Fruit fly (Drosophila melanogaster) whole organism, wandering third instar larva: ENCODE results near the gene CG12236.

Experiments used
- Abd-B ChIP-seq: fragments of >200 bp; optimal IDR thresholded peaks from 2 replicates; lab custom pipeline; 2017; ENCODE audit warnings: missing biosample characterization, missing genetic modification characterization
- CG32264 ChIP-seq: fragments of 200-800 bp; sonication (Bioruptor generic); optimal IDR thresholded peaks from 2 replicates; lab custom pipeline; 2016; ENCODE audit warnings: missing biosample characterization, missing genetic modification characterization
- CG9705 ChIP-seq: fragments of 200-800 bp; sonication (Bioruptor generic); optimal IDR thresholded peaks from 2 replicates; lab custom pipeline; 2018; ENCODE audit warnings: missing biosample characterization, mild to moderate bottlenecking, missing genetic modification characterization
- CrebA ChIP-seq: fragments of 200-800 bp; sonication (Bioruptor generic); optimal IDR thresholded peaks from 2 replicates; lab custom pipeline; 2016; ENCODE audit warnings: missing biosample characterization, mild to moderate bottlenecking, missing genetic modification characterization, borderline replicate concordance
- Dfd ChIP-seq: fragments of >200 bp; optimal IDR thresholded peaks from 2 replicates; lab custom pipeline; 2017; ENCODE audit warnings: missing biosample characterization, missing genetic modification characterization
- Dif ChIP-seq: fragments of 200-275, 200-300 bp; sonication (Bioruptor generic); optimal IDR thresholded peaks from 2 replicates; lab custom pipeline; 2018; ENCODE audit warnings: missing biosample characterization, missing genetic modification characterization; ENCODE audit not compliant: partially characterized antibody
- GATAd ChIP-seq: sonication (Bioruptor generic); optimal IDR thresholded peaks from 2 replicates; lab custom pipeline; 2016; ENCODE audit warnings: missing biosample characterization, missing genetic modification characterization
- HLH106 ChIP-seq: fragments of 200-800 bp; optimal IDR thresholded peaks from 3 replicates; lab custom pipeline; 2019; ENCODE audit warnings: missing biosample characterization, mild to moderate bottlenecking, missing genetic modification characterization, moderate library complexity
- Hnf4 ChIP-seq: fragments of 200-800 bp; sonication (Bioruptor generic); optimal IDR thresholded peaks from 2 replicates; lab custom pipeline; 2016; ENCODE audit warnings: missing biosample characterization, mild to moderate bottlenecking, missing genetic modification characterization
- Hr78 ChIP-seq: fragments of >200 bp; optimal IDR thresholded peaks from 2 replicates; lab custom pipeline; 2017; ENCODE audit warnings: missing biosample characterization, missing genetic modification characterization
- Hr83 ChIP-seq: fragments of 200-300 bp; sonication (Bioruptor generic); optimal IDR thresholded peaks from 2 replicates; lab custom pipeline; 2016; ENCODE audit warnings: missing biosample characterization, mild to moderate bottlenecking, missing genetic modification characterization, moderate library complexity; ENCODE audit not compliant: poor library complexity, severe bottlenecking
- Jra ChIP-seq: sonication (Bioruptor generic); optimal IDR thresholded peaks from 2 replicates; lab custom pipeline; 2016; ENCODE audit warnings: missing biosample characterization, missing genetic modification characterization
- Mio ChIP-seq: sonication (Bioruptor generic); optimal IDR thresholded peaks from 2 replicates; lab custom pipeline; 2016; ENCODE audit warnings: missing biosample characterization, missing genetic modification characterization
- Myc ChIP-seq: fragments of >200 bp; optimal IDR thresholded peaks from 2 replicates; lab custom pipeline; 2017
- N ChIP-seq: fragments of >200 bp; optimal IDR thresholded peaks from 2 replicates; lab custom pipeline; 2018; ENCODE audit warnings: missing biosample characterization, missing external identifiers, missing genetic modification characterization
- OdsH ChIP-seq: fragments of 200-800 bp; sonication (Bioruptor generic); optimal IDR thresholded peaks from 2 replicates; lab custom pipeline; 2016; ENCODE audit warnings: missing biosample characterization, mild to moderate bottlenecking, missing genetic modification characterization
- Rel ChIP-seq, 2 experiments: fragments of 200-800 bp; sonication (Bioruptor generic) in 1 of 2; optimal IDR thresholded peaks; 2 replicates in 1 of 2; 3 replicates in 1 of 2; lab custom pipeline; 2016 to 2019; ENCODE audit warnings: mild to moderate bottlenecking in 2 of 2, missing biosample characterization in 2 of 2, missing genetic modification characterization in 2 of 2, moderate library complexity in 1 of 2
- Sp1 ChIP-seq: fragments of 200-800 bp; sonication (Bioruptor generic); optimal IDR thresholded peaks from 3 replicates; lab custom pipeline; 2019; ENCODE audit warnings: missing biosample characterization, mild to moderate bottlenecking, missing genetic modification characterization, moderate library complexity
- Vsx2 ChIP-seq: fragments of 200-300, 225-300 bp; sonication (Bioruptor generic); optimal IDR thresholded peaks from 2 replicates; lab custom pipeline; 2018; ENCODE audit warnings: missing biosample characterization, missing genetic modification characterization; ENCODE audit not compliant: partially characterized antibody
- br ChIP-seq: fragments of 200-800 bp; sonication (Bioruptor generic); optimal IDR thresholded peaks from 2 replicates; lab custom pipeline; 2016; ENCODE audit warnings: missing biosample characterization, missing genetic modification characterization
- brk ChIP-seq: fragments of 200-800 bp; sonication (Bioruptor generic); optimal IDR thresholded peaks from 2 replicates; lab custom pipeline; 2016; ENCODE audit warnings: missing biosample characterization, mild to moderate bottlenecking, missing genetic modification characterization
- dl ChIP-seq, 2 experiments: fragments of 175-275, 200-275 bp in 1 of 2; fragments of 200-275 bp in 1 of 2; sonication (Bioruptor generic); optimal IDR thresholded peaks; lab custom pipeline; 2018; ENCODE audit warnings: mild to moderate bottlenecking in 2 of 2, missing biosample characterization in 2 of 2, missing genetic modification characterization in 2 of 2, moderate library complexity in 2 of 2; ENCODE audit not compliant: partially characterized antibody in 2 of 2, insufficient read depth in 1 of 2
- dmrt93B ChIP-seq: fragments of 200-800 bp; sonication (Bioruptor generic); optimal IDR thresholded peaks from 2 replicates; lab custom pipeline; 2018; ENCODE audit warnings: missing biosample characterization, mild to moderate bottlenecking, missing genetic modification characterization
- dsf ChIP-seq: sonication (Bioruptor generic); optimal IDR thresholded peaks from 2 replicates; lab custom pipeline; 2016; ENCODE audit warnings: missing biosample characterization, missing genetic modification characterization, borderline replicate concordance
- ey ChIP-seq: fragments of 200-800 bp; sonication (Bioruptor generic); optimal IDR thresholded peaks from 2 replicates; lab custom pipeline; 2016; ENCODE audit warnings: missing biosample characterization, missing genetic modification characterization
- foxo ChIP-seq, 2 experiments: fragments of 200-800 bp; sonication (Bioruptor generic); optimal IDR thresholded peaks; 2 replicates in 1 of 2; 3 replicates in 1 of 2; lab custom pipeline; 2016 to 2017; ENCODE audit warnings: missing biosample characterization in 2 of 2, missing genetic modification characterization in 2 of 2
- fru ChIP-seq: fragments of 200-800 bp; sonication (Bioruptor generic); optimal IDR thresholded peaks from 3 replicates; lab custom pipeline; 2016; ENCODE audit warnings: missing biosample characterization, mild to moderate bottlenecking, missing genetic modification characterization
- h ChIP-seq: fragments of 200-800 bp; sonication (Bioruptor generic); optimal IDR thresholded peaks from 3 replicates; lab custom pipeline; 2016; ENCODE audit warnings: missing biosample characterization, mild to moderate bottlenecking, missing genetic modification characterization
- jim ChIP-seq: fragments of 175-275, 200-325 bp; sonication (Bioruptor generic); optimal IDR thresholded peaks from 2 replicates; lab custom pipeline; 2016; ENCODE audit warnings: missing biosample characterization, mild to moderate bottlenecking, missing genetic modification characterization
- lola ChIP-seq: fragments of >200 bp; optimal IDR thresholded peaks from 2 replicates; lab custom pipeline; 2017; ENCODE audit warnings: missing biosample characterization, missing genetic modification characterization
- pan ChIP-seq: fragments of >200 bp; optimal IDR thresholded peaks from 2 replicates; lab custom pipeline; 2017
- psq ChIP-seq: fragments of 200-800 bp; sonication (Bioruptor generic); optimal IDR thresholded peaks from 3 replicates; lab custom pipeline; 2017; ENCODE audit warnings: missing biosample characterization, mild to moderate bottlenecking, missing genetic modification characterization, moderate library complexity
- rgr ChIP-seq: fragments of 200-800 bp; sonication (Bioruptor generic); optimal IDR thresholded peaks from 3 replicates; lab custom pipeline; 2016; ENCODE audit warnings: missing biosample characterization, mild to moderate bottlenecking, missing genetic modification characterization
- sage ChIP-seq: fragments of 200-800 bp; sonication (Bioruptor generic); optimal IDR thresholded peaks from 2 replicates; lab custom pipeline; 2016; ENCODE audit warnings: missing biosample characterization, mild to moderate bottlenecking, missing genetic modification characterization
- sv ChIP-seq: fragments of 200-800 bp; sonication (Bioruptor generic); optimal IDR thresholded peaks from 3 replicates; lab custom pipeline; 2016; ENCODE audit warnings: missing biosample characterization, missing genetic modification characterization
- tai ChIP-seq: sonication (Bioruptor generic); optimal IDR thresholded peaks from 2 replicates; lab custom pipeline; 2016; ENCODE audit warnings: missing biosample characterization, missing genetic modification characterization
- usp ChIP-seq: fragments of >200 bp; optimal IDR thresholded peaks from 2 replicates; lab custom pipeline; 2017; ENCODE audit warnings: missing biosample characterization, missing genetic modification characterization
- woc ChIP-seq: sonication (Bioruptor generic); optimal IDR thresholded peaks from 2 replicates; lab custom pipeline; 2016; ENCODE audit warnings: missing biosample characterization, mild to moderate bottlenecking, missing genetic modification characterization

CG12236 gene

DNA sequence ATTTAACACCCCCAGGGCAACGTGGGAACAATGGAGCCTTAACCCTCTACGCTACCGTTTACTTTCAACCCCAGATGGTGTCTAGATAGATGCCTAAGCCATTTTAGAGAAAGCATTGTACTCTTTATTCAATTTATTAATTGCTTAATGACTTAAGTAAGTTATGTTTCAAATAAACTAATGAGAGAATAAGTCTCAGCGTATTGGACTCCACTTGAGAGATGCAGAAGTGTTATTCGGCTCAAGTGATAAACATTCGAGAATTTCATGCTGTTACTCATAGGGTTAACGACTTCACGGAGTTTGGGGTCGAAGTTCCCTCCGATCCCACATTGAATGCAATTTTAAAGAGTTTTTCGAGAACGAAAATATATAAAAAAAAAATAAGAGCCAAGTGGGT lies 19.7 kb upstream of the CG12236 start:
- no peak for TF ChIP-seq GATAd
- no peak for TF ChIP-seq dmrt93B (GFP tag; lab: Kevin White, UChicago)
- no peak for TF ChIP-seq dsf (GFP tag; lab: Kevin White, UChicago)
- peak in 1 of 2 experiments; percentile 2 for TF ChIP-seq foxo (GFP tag; optimal IDR thresholded peaks at IDR 0.05; lab: Kevin White, UChicago)
- TF ChIP-seq Rel (GFP tag; optimal IDR thresholded peaks at IDR 0.05; lab: Kevin White, UChicago), result no peak
- no peak for TF ChIP-seq Rel (tag; optimal IDR thresholded peaks at IDR 0.05; lab: Kevin White, UChicago)
- no peak for TF ChIP-seq pan (lab: Kevin White, UChicago)
- no peak for TF ChIP-seq ey (GFP tag; lab: Kevin White, UChicago)
- no peak for TF ChIP-seq N
- TF ChIP-seq Dfd (GFP tag; lab: Kevin White, UChicago), result no peak
- TF ChIP-seq Hr78 (GFP tag; lab: Kevin White, UChicago), result no peak
- TF ChIP-seq Vsx2 (GFP tag; lab: Kevin White, UChicago), result no peak
- no peak for TF ChIP-seq CrebA
- no peak for TF ChIP-seq sage (GFP tag; lab: Kevin White, UChicago)
- TF ChIP-seq psq (GFP tag; lab: Kevin White, UChicago), result no peak
- no peak for TF ChIP-seq CG9705
- no peak for TF ChIP-seq Jra (GFP tag; lab: Kevin White, UChicago)
- peak; percentile 31 for TF ChIP-seq h (GFP tag; lab: Kevin White, UChicago)
- peak; percentile 36 for TF ChIP-seq HLH106 (tag; lab: Kevin White, UChicago)
- TF ChIP-seq rgr (GFP tag; lab: Kevin White, UChicago), result no peak
- TF ChIP-seq sv (GFP tag; lab: Kevin White, UChicago), result no peak
- TF ChIP-seq usp (GFP tag; lab: Kevin White, UChicago), result no peak
- no peak for TF ChIP-seq Abd-B (GFP tag; lab: Kevin White, UChicago)
- TF ChIP-seq Dif, result no peak
- no peak for TF ChIP-seq Mio (GFP tag; lab: Kevin White, UChicago)
- no peak for TF ChIP-seq Hr83
- no peak for TF ChIP-seq lola (GFP tag; lab: Kevin White, UChicago)
- TF ChIP-seq tai (GFP tag; lab: Kevin White, UChicago), result no peak
- peak; percentile 26 for TF ChIP-seq Sp1
- TF ChIP-seq CG32264 (GFP tag; lab: Kevin White, UChicago), result no peak
- TF ChIP-seq woc, result peak; percentile 15
- TF ChIP-seq fru (GFP tag; lab: Kevin White, UChicago), result peak; percentile 33
- TF ChIP-seq br (GFP tag; lab: Kevin White, UChicago), result no peak

DNA sequence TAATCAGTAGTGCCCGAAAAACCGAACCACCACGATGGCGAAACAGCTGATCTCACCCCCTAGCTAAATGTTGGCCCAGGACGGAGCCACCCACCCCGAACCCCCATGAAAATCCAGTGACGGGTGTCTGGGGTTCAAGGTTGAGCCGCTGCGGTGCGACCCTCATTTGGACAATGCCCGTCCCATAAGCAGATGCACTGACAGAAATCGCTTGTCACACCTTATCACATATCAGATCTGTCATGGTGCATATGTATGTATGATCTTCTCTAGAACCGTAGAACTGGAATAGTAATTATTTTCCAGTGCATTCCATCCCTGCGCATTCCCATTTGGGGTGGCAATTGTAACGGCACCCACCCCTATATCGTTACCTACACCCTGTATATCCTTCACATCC lies 19.0 kb upstream of the CG12236 start:
- TF ChIP-seq dsf (GFP tag; lab: Kevin White, UChicago) (no peak), fru (GFP tag; lab: Kevin White, UChicago) (peak; percentile 51), OdsH (GFP tag; lab: Kevin White, UChicago) (peak; percentile 20), sage (GFP tag; lab: Kevin White, UChicago) (no peak), sv (GFP tag; lab: Kevin White, UChicago) (no peak), pan (lab: Kevin White, UChicago) (no peak), Hr78 (GFP tag; lab: Kevin White, UChicago) (no peak), br (GFP tag; lab: Kevin White, UChicago) (no peak), HLH106 (tag; lab: Kevin White, UChicago) (peak; percentile 17), Dif (no peak), Myc (lab: Kevin White, UChicago) (no peak), usp (GFP tag; lab: Kevin White, UChicago) (no peak), Hnf4 (GFP tag; lab: Kevin White, UChicago) (peak; percentile 29), Sp1 (peak; percentile 14), rgr (GFP tag; lab: Kevin White, UChicago) (peak; percentile 46), brk (no peak), dl (GFP tag; optimal IDR thresholded peaks at IDR 0.05; lab: Kevin White, UChicago; ENCODE audit: insufficient read depth in 1 of 2, partially characterized antibody in 2 of 2) (no peak), Abd-B (GFP tag; lab: Kevin White, UChicago) (no peak), Jra (GFP tag; lab: Kevin White, UChicago) (no peak), Rel (GFP tag; optimal IDR thresholded peaks at IDR 0.05; lab: Kevin White, UChicago) (no peak), Rel (tag; optimal IDR thresholded peaks at IDR 0.05; lab: Kevin White, UChicago) (no peak), foxo (GFP tag; optimal IDR thresholded peaks at IDR 0.05; lab: Kevin White, UChicago) (peak in 1 of 2 experiments; percentile 49), psq (GFP tag; lab: Kevin White, UChicago) (no peak), Vsx2 (GFP tag; lab: Kevin White, UChicago) (no peak), tai (GFP tag; lab: Kevin White, UChicago) (no peak), Mio (GFP tag; lab: Kevin White, UChicago) (no peak), woc (peak; percentile 49), jim (no peak), GATAd (no peak), Hr83 (no peak), h (GFP tag; lab: Kevin White, UChicago) (peak; percentile 18), dmrt93B (GFP tag; lab: Kevin White, UChicago) (no peak), Dfd (GFP tag; lab: Kevin White, UChicago) (no peak), CrebA (no peak), N (no peak), CG32264 (GFP tag; lab: Kevin White, UChicago) (no peak), ey (GFP tag; lab: Kevin White, UChicago) (peak; percentile 47), CG9705 (no peak), lola (GFP tag; lab: Kevin White, UChicago) (no peak)
